Fruit fly (Drosophila melanogaster) whole organism, prepupa: ENCODE measurements around the gene Sfp35C.

Experiments used
- Blimp-1 ChIP-seq: fragments of 200-800 bp; sonication (Bioruptor generic); optimal IDR thresholded peaks from 3 replicates; lab custom pipeline; 2017; ENCODE audit warnings: missing biosample characterization, missing genetic modification characterization, mild to moderate bottlenecking, moderate library complexity, missing genetic modification reagents
- CG11762 ChIP-seq: fragments of 200-800 bp; sonication (Bioruptor generic); optimal IDR thresholded peaks from 3 replicates; lab custom pipeline; 2016; ENCODE audit warnings: missing biosample characterization, missing genetic modification characterization; ENCODE audit not compliant: insufficient read depth
- CG15336 ChIP-seq: fragments of 200-800 bp; sonication (Bioruptor generic); IDR thresholded peaks from 2 replicates; pipeline ENCODE4 v1.3.6; 2022; ENCODE audit warnings: missing biosample characterization, missing genetic modification characterization
- CG4318 ChIP-seq: fragments of 200-800 bp; sonication (Bioruptor generic); optimal IDR thresholded peaks from 3 replicates; lab custom pipeline; 2017; ENCODE audit warnings: missing biosample characterization, mild to moderate bottlenecking, missing genetic modification characterization
- CG6163 ChIP-seq: fragments of 200-800 bp; sonication (Bioruptor generic); IDR thresholded peaks from 3 replicates; pipeline ENCODE4 v1.3.6; 2022; ENCODE audit warnings: missing biosample characterization, missing genetic modification characterization
- CG7368 ChIP-seq: fragments of 200-800 bp; sonication (Bioruptor generic); optimal IDR thresholded peaks from 3 replicates; lab custom pipeline; 2016; ENCODE audit warnings: missing biosample characterization, missing genetic modification characterization
- CG8632 ChIP-seq: fragments of 200-800 bp; sonication (Bioruptor generic); optimal IDR thresholded peaks from 3 replicates; lab custom pipeline; 2016; ENCODE audit warnings: missing biosample characterization, missing genetic modification characterization
- CG9139 ChIP-seq: fragments of 200-800 bp; sonication (Bioruptor generic); optimal IDR thresholded peaks from 3 replicates; lab custom pipeline; 2017; ENCODE audit warnings: missing biosample characterization, mild to moderate bottlenecking, missing genetic modification characterization
- Eip75B ChIP-seq: fragments of 200-800 bp; sonication (Bioruptor generic); optimal IDR thresholded peaks from 3 replicates; lab custom pipeline; 2016; ENCODE audit warnings: missing biosample characterization, missing genetic modification characterization
- Eip78C ChIP-seq: fragments of 200-800 bp; sonication (Bioruptor generic); peaks from one replicate; lab custom pipeline; 2016; ENCODE audit warnings: missing biosample characterization, missing genetic modification characterization
- Ets21C ChIP-seq: fragments of 200-800 bp; sonication (Bioruptor generic); optimal IDR thresholded peaks from 3 replicates; lab custom pipeline; 2016; ENCODE audit warnings: missing biosample characterization, missing genetic modification characterization
- Met ChIP-seq: fragments of 200-800 bp; sonication (Bioruptor generic); optimal IDR thresholded peaks from 3 replicates; lab custom pipeline; 2016; ENCODE audit warnings: missing biosample characterization, missing genetic modification characterization
- cyc ChIP-seq: fragments of 200-800 bp; sonication (Bioruptor generic); optimal IDR thresholded peaks from 3 replicates; lab custom pipeline; 2016; ENCODE audit warnings: missing biosample characterization, missing genetic modification characterization
- dac ChIP-seq: fragments of 200-800 bp; sonication (Bioruptor generic); optimal IDR thresholded peaks from 2 replicates; lab custom pipeline; 2017; ENCODE audit warnings: missing biosample characterization, mild to moderate bottlenecking, missing genetic modification characterization
- dsx ChIP-seq: fragments of 200-800 bp; optimal IDR thresholded peaks from 3 replicates; lab custom pipeline; 2019; ENCODE audit warnings: missing biosample characterization, mild to moderate bottlenecking, missing genetic modification characterization, moderate library complexity; ENCODE audit not compliant: poor library complexity, severe bottlenecking
- eg ChIP-seq: fragments of 200-800 bp; sonication (Bioruptor generic); IDR thresholded peaks from 3 replicates; pipeline ENCODE4 v1.3.6; 2022; ENCODE audit warnings: missing biosample characterization, missing genetic modification characterization
- net ChIP-seq: fragments of 200-800 bp; sonication (Bioruptor generic); optimal IDR thresholded peaks from 3 replicates; lab custom pipeline; 2016; ENCODE audit warnings: missing biosample characterization, missing genetic modification characterization

Gene Sfp35C

dm6 chr2L:15179028-15179427, 22.9 kb downstream of the Sfp35C start:
- TF ChIP-seq eg (GFP tag; lab: Robert Waterston, UW): peak; percentile 36; the same call in 1 of the 3 replicates
- TF ChIP-seq CG8632 (GFP tag; lab: Kevin White, UChicago): no peak
- no peak for TF ChIP-seq CG7368
- TF ChIP-seq Ets21C (GFP tag; lab: Kevin White, UChicago): no peak
- peak; percentile 46 for TF ChIP-seq Eip78C (GFP tag; lab: Kevin White, UChicago)
- TF ChIP-seq CG6163 (GFP tag; lab: Robert Waterston, UW): peak; percentile 41; the same call in 2 of the 3 replicates
- no peak for TF ChIP-seq Blimp-1 (GFP tag; lab: Kevin White, UChicago)

DNA sequence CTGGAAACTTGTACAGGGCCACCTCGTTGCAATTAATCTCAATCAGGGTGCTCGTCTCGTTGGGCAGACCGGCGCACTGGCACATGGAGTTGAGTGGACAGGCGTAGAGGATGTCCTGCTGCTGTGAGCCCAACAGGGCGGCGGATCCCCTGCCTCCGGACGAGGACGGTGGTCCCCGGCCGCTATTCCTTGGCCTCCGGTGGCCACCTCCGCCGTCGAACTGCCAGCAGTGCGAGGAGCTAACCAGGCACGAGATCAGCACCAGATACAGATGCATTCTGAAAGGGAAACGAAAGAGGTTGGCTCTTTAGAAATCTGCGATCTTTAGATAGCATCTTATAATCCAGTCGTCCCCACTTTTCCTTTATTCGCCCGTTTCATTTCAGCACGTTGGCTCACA, 23.8 kb downstream of the Sfp35C start:
- TF ChIP-seq CG4318 (GFP tag; lab: Kevin White, UChicago) (no peak), Met (GFP tag; lab: Kevin White, UChicago) (no peak), net (GFP tag; lab: Kevin White, UChicago) (no peak), cyc (GFP tag; lab: Kevin White, UChicago) (no peak), Eip75B (GFP tag; lab: Kevin White, UChicago) (no peak), CG11762 (GFP tag; lab: Kevin White, UChicago) (no peak), CG9139 (GFP tag; lab: Kevin White, UChicago) (no peak), dsx (GFP tag; lab: Kevin White, UChicago) (no peak), Eip78C (GFP tag; lab: Kevin White, UChicago) (no peak), dac (GFP tag; lab: Kevin White, UChicago) (no peak), CG15336 (no peak), Blimp-1 (GFP tag; lab: Kevin White, UChicago) (no peak)
- TF ChIP-seq, all 60 proteins: peak for 0
